Worm (Caenorhabditis elegans) whole organism, L3 larva: ENCODE results near the gene C08F11.17.

Experiments used
- R02D3.7 ChIP-seq: fragments of 150-350 bp; optimal IDR thresholded peaks from 2 replicates; lab custom pipeline; 2014; ENCODE audit warnings: missing biosample characterization, missing genetic modification characterization
- ZK546.5 ChIP-seq: sonication (generic microtip); optimal IDR thresholded peaks from 2 replicates; lab custom pipeline; 2017; ENCODE audit warnings: missing biosample characterization, missing genetic modification characterization
- aly-2 ChIP-seq: fragments of 150-350 bp; optimal IDR thresholded peaks from 2 replicates; lab custom pipeline; 2014; ENCODE audit warnings: missing biosample characterization, missing genetic modification characterization
- ama-1 ChIP-seq: fragments of 150-350 bp; optimal IDR thresholded peaks from 2 replicates; lab custom pipeline; 2018
- ceh-16 ChIP-seq: sonication (generic microtip); optimal IDR thresholded peaks from 2 replicates; lab custom pipeline; 2017; ENCODE audit warnings: missing biosample characterization, missing genetic modification characterization
- ceh-28 ChIP-seq: fragments of 150-350 bp; optimal IDR thresholded peaks from 2 replicates; lab custom pipeline; 2014; ENCODE audit warnings: missing biosample characterization, missing genetic modification reagents, missing genetic modification characterization
- ceh-9 ChIP-seq: sonication (generic microtip); optimal IDR thresholded peaks from 2 replicates; lab custom pipeline; 2018; ENCODE audit warnings: missing biosample characterization, missing genetic modification characterization
- egl-27 ChIP-seq: sonication (generic microtip); optimal IDR thresholded peaks from 4 replicates; lab custom pipeline; 2017; ENCODE audit warnings: missing biosample characterization, missing genetic modification reagents, missing genetic modification characterization
- elt-2 ChIP-seq: sonication (generic microtip); optimal IDR thresholded peaks from 2 replicates; lab custom pipeline; 2016; ENCODE audit warnings: missing genetic modification reagents, mild to moderate bottlenecking, missing genetic modification characterization, missing compliant biosample characterization
- elt-3 ChIP-seq, 3 experiments: fragments of 150-350 bp in 1 of 3; sonication (generic microtip) in 2 of 3; optimal IDR thresholded peaks; 2 replicates in 2 of 3; 4 replicates in 1 of 3; lab custom pipeline; 2014 to 2017; ENCODE audit warnings: missing biosample characterization in 3 of 3, missing genetic modification characterization in 3 of 3
- fkh-2 ChIP-seq: fragments of 150-350 bp; optimal IDR thresholded peaks from 2 replicates; lab custom pipeline; 2014; ENCODE audit warnings: missing biosample characterization, missing genetic modification reagents, missing genetic modification characterization
- jun-1 ChIP-seq: fragments of 150-350 bp; optimal IDR thresholded peaks from 2 replicates; lab custom pipeline; 2014; ENCODE audit warnings: missing biosample characterization, missing genetic modification reagents, missing genetic modification characterization
- nhr-12 ChIP-seq: fragments of 150-350 bp; optimal IDR thresholded peaks from 2 replicates; lab custom pipeline; 2014; ENCODE audit warnings: missing biosample characterization, missing genetic modification characterization
- nhr-237 ChIP-seq: fragments of 150-350 bp; optimal IDR thresholded peaks from 2 replicates; lab custom pipeline; 2014; ENCODE audit warnings: missing biosample characterization, missing genetic modification characterization
- nhr-25 ChIP-seq: sonication (generic microtip); optimal IDR thresholded peaks from 2 replicates; lab custom pipeline; 2017; ENCODE audit warnings: missing biosample characterization, missing genetic modification characterization
- nhr-28 ChIP-seq: fragments of 150-350 bp; optimal IDR thresholded peaks from 2 replicates; lab custom pipeline; 2014; ENCODE audit warnings: missing biosample characterization, missing genetic modification characterization
- nhr-43 ChIP-seq: sonication (generic microtip); optimal IDR thresholded peaks from 2 replicates; lab custom pipeline; 2016; ENCODE audit warnings: mild to moderate bottlenecking, missing genetic modification characterization, missing compliant biosample characterization; ENCODE audit not compliant: poor library complexity, severe bottlenecking
- nhr-67 ChIP-seq: fragments of 150-350 bp; optimal IDR thresholded peaks from 2 replicates; lab custom pipeline; 2014; ENCODE audit warnings: missing biosample characterization, missing genetic modification characterization
- nhr-76 ChIP-seq: fragments of 150-350 bp; sonication (generic microtip); optimal IDR thresholded peaks from 5 replicates; lab custom pipeline; 2014; ENCODE audit warnings: missing biosample characterization, missing genetic modification characterization
- pha-4 ChIP-seq: fragments of 150-350 bp; optimal IDR thresholded peaks from 2 replicates; lab custom pipeline; 2014; ENCODE audit warnings: missing biosample characterization, missing genetic modification reagents, missing genetic modification characterization
- pqm-1 ChIP-seq: fragments of 150-350 bp; optimal IDR thresholded peaks from 2 replicates; lab custom pipeline; 2017; ENCODE audit warnings: missing biosample characterization, missing genetic modification characterization, inconsistent platforms
- skn-1 ChIP-seq: fragments of 150-350 bp; optimal IDR thresholded peaks from 2 replicates; lab custom pipeline; 2014; ENCODE audit warnings: missing biosample characterization, missing genetic modification characterization
- snpc-4 ChIP-seq: fragments of 150-350 bp; optimal IDR thresholded peaks from 2 replicates; lab custom pipeline; 2014; ENCODE audit warnings: missing biosample characterization, missing genetic modification characterization
- zag-1 ChIP-seq: fragments of 150-350 bp; optimal IDR thresholded peaks from 2 replicates; lab custom pipeline; 2014; ENCODE audit warnings: missing biosample characterization, missing genetic modification characterization
- ztf-11 ChIP-seq: fragments of 150-350 bp; optimal IDR thresholded peaks from 2 replicates; lab custom pipeline; 2014; ENCODE audit warnings: missing biosample characterization, missing genetic modification characterization
- ztf-4 ChIP-seq: fragments of 150-350 bp; optimal IDR thresholded peaks from 2 replicates; lab custom pipeline; 2014; ENCODE audit warnings: missing biosample characterization, missing genetic modification characterization

Gene C08F11.17

ce11 chrIV:13632613-13633012, 17.5 kb downstream of the C08F11.17 start:
- TF ChIP-seq fkh-2 (no peak), snpc-4 (tag; lab: Kevin White, UChicago) (no peak), ceh-9 (tag; lab: Kevin White, UChicago) (no peak), pha-4 (tag; lab: Kevin White, UChicago) (peak; percentile 22), ZK546.5 (no peak), nhr-76 (tag; lab: Kevin White, UChicago) (no peak), ztf-11 (tag; lab: Kevin White, UChicago) (no peak)

ce11 chrIV:13626469-13626868, 23.7 kb downstream of the C08F11.17 start, which contains the start of gene sru-21:
TSS of gene sru-21 (plus strand) at chrIV:13626769.
- TF ChIP-seq nhr-237 (tag; lab: Kevin White, UChicago) = no peak

- TF ChIP-seq nhr-12 (tag; lab: Kevin White, UChicago) = no peak
- no peak for TF ChIP-seq ZK546.5
- no peak for TF ChIP-seq snpc-4 (tag; lab: Kevin White, UChicago)
- TF ChIP-seq ama-1 = no peak
- no peak for TF ChIP-seq ztf-11 (tag; lab: Kevin White, UChicago)
Observed at ce11 chrIV:13623533-13623932, 26.6 kb downstream of the C08F11.17 start, which contains the start of gene C08F11.1. TSS of gene C08F11.1 (plus strand) at chrIV:13623833.

ce11 chrIV:13619203-13619602, 30.9 kb downstream of the C08F11.17 start, which contains the start of gene C08F11.3:
TSS of gene C08F11.3 (plus strand) at chrIV:13619503.
- no peak for TF ChIP-seq jun-1
- peak; percentile 15 for TF ChIP-seq elt-2
- TF ChIP-seq aly-2 (tag; lab: Kevin White, UChicago) = no peak
- TF ChIP-seq pha-4 (tag; lab: Kevin White, UChicago) = peak; percentile 19

- TF ChIP-seq nhr-25 (tag; lab: Kevin White, UChicago) (no peak), ceh-28 (tag; lab: Kevin White, UChicago) (no peak), nhr-67 (tag; lab: Kevin White, UChicago) (no peak), jun-1 (peak; percentile 0), ceh-16 (tag; lab: Kevin White, UChicago) (no peak), elt-2 (peak; percentile 69), R02D3.7 (tag; lab: Kevin White, UChicago) (no peak), pha-4 (tag; lab: Kevin White, UChicago) (peak; percentile 60), ama-1 (no peak), pqm-1 (tag; lab: Kevin White, UChicago) (peak; percentile 82), elt-3 (tag; optimal IDR thresholded peaks at IDR 0.05; lab: Kevin White, UChicago) (no peak), zag-1 (tag; lab: Kevin White, UChicago) (no peak), skn-1 (tag; lab: Kevin White, UChicago) (no peak), nhr-43 (tag; lab: Kevin White, UChicago) (no peak)
Observed at ce11 chrIV:13609755-13610154, 40.4 kb downstream of the C08F11.17 start, which contains the start of gene C08F11.13. TSS of gene C08F11.13 (minus strand) at chrIV:13609892.

- TF ChIP-seq ceh-9 (tag; lab: Kevin White, UChicago) (no peak), snpc-4 (tag; lab: Kevin White, UChicago) (peak; percentile 6)
Observed at ce11 chrIV:13601973-13602669, 48.0 kb downstream of the C08F11.17 start, which contains the start of gene Y45F10B.59. TSS of gene Y45F10B.59 (plus strand) at chrIV:13602619.

ce11 chrIV:13601428-13601827, 48.7 kb downstream of the C08F11.17 start:
- TF ChIP-seq nhr-28 (tag; lab: Kevin White, UChicago) (no peak), nhr-67 (tag; lab: Kevin White, UChicago) (no peak), nhr-76 (tag; lab: Kevin White, UChicago) (no peak), egl-27 (tag; lab: Kevin White, UChicago) (no peak), snpc-4 (tag; lab: Kevin White, UChicago) (peak; percentile 40), ztf-11 (tag; lab: Kevin White, UChicago) (no peak)

- TF ChIP-seq ceh-9 (tag; lab: Kevin White, UChicago) = no peak
- TF ChIP-seq ztf-4 (tag; lab: Kevin White, UChicago) = no peak
- TF ChIP-seq skn-1 (tag; lab: Kevin White, UChicago) = no peak
- TF ChIP-seq snpc-4 (tag; lab: Kevin White, UChicago) = peak; percentile 70
- no peak for TF ChIP-seq jun-1
Observed at ce11 chrIV:13600643-13601042, 49.5 kb downstream of the C08F11.17 start.
